Fruit fly (Drosophila melanogaster): Measurements from ENCODE around the gene CG13077.
A peak's percentile ranks its signal among the peaks of the same experiment; 100 is the strongest.

Gene CG13077

DNA sequence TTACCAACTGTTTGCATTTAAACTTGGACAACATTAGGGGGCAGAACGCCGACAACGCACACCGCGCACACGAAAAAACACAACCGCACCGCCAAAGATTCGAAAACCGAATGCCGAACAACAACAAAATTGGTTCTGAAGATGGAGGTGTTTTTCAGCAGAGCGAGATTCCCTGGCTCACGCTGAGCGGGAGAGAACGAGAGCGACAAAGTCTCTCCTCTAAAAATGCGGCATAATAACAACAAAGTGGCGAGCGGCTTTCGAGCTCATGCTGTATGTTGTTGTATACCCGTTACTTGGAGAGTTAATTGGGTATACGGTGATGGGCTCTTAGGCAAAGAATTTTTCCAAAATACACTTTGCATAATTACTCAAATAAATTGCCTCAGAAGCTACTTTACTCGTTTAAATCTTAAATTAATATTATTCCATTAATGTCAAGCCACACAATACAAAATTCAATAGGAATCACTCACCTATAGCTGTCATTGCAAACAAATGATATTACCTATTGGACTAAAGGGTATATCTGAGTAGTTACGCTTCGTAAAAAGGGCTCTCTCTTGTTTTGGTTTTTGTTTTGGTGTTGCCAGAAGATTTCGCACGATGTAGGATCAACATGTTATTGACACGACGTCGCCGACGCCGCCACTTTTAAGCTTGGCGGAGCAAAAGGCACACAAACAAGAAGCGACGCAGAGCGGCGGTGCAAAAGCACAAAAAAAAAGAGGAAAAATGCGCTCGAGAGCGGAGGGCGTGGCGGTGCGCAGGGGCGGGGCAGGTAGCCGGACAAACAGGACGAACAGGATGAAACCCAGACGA, 7.0 kb downstream of the CG13077 start:
- TF ChIP-seq Hr38 (GFP tag; optimal IDR thresholded peaks at IDR 0.05) (no peak), CG11902 (GFP tag; optimal IDR thresholded peaks at IDR 0.05) (peak; percentile 86), CG6792 (GFP tag; optimal IDR thresholded peaks at IDR 0.05) (peak; percentile 91), Sox14 (GFP tag; optimal IDR thresholded peaks at IDR 0.05) (peak; percentile 96), achi (GFP tag; optimal IDR thresholded peaks at IDR 0.05) (peak; percentile 91), CG11762 (GFP tag; optimal IDR thresholded peaks at IDR 0.05; ENCODE audit: insufficient read depth) (peak; percentile 87), Sox102F (GFP tag; optimal IDR thresholded peaks at IDR 0.05) (peak; percentile 94), dsx (GFP tag; optimal IDR thresholded peaks at IDR 0.05; ENCODE audit: poor library complexity, severe bottlenecking) (peak; percentile 97), Ets21C (GFP tag; optimal IDR thresholded peaks at IDR 0.05) (peak; percentile 88), Sox15 (GFP tag; optimal IDR thresholded peaks at IDR 0.05) (peak; percentile 84), Hr39 (GFP tag; optimal IDR thresholded peaks at IDR 0.05) (peak; percentile 94), fkh (GFP tag; optimal IDR thresholded peaks at IDR 0.05) (peak; percentile 59), CG34406 (GFP tag; optimal IDR thresholded peaks at IDR 0.05) (peak; percentile 87), lz (GFP tag; optimal IDR thresholded peaks at IDR 0.05) (peak; percentile 95), acj6 (GFP tag; optimal IDR thresholded peaks at IDR 0.05) (peak; percentile 94), esn (GFP tag; optimal IDR thresholded peaks at IDR 0.05) (peak; percentile 96), Eip93F (GFP tag; optimal IDR thresholded peaks at IDR 0.05) (peak; percentile 90), CG6276 (GFP tag; optimal IDR thresholded peaks at IDR 0.05) (peak; percentile 88), Eip75B (GFP tag; optimal IDR thresholded peaks at IDR 0.05) (peak; percentile 95), CG8119 (GFP tag; IDR thresholded peaks at IDR 0.05) (peak; percentile 95), CG4318 (GFP tag; optimal IDR thresholded peaks at IDR 0.05) (peak; percentile 93), CG1621 (tag; optimal IDR thresholded peaks at IDR 0.05) (peak; percentile 85), Met (GFP tag; optimal IDR thresholded peaks at IDR 0.05) (peak; percentile 97), CG10631 (GFP tag; optimal IDR thresholded peaks at IDR 0.05) (peak; percentile 93), Hr4 (GFP tag; optimal IDR thresholded peaks at IDR 0.05) (peak; percentile 93), topi (GFP tag; optimal IDR thresholded peaks at IDR 0.05) (peak; percentile 96), CG6163 (GFP tag; IDR thresholded peaks at IDR 0.05) (peak; percentile 74), CG32006 (GFP tag; optimal IDR thresholded peaks at IDR 0.05) (peak; percentile 97), dac (GFP tag; optimal IDR thresholded peaks at IDR 0.05) (peak; percentile 85), CG6854 (GFP tag; optimal IDR thresholded peaks at IDR 0.05) (peak; percentile 79), Smox (GFP tag; optimal IDR thresholded peaks at IDR 0.05) (peak; percentile 93), CG7368 (GFP tag; optimal IDR thresholded peaks at IDR 0.05) (peak; percentile 82), CG15336 (GFP tag; IDR thresholded peaks at IDR 0.05) (peak; percentile 88), net (GFP tag; optimal IDR thresholded peaks at IDR 0.05) (peak; percentile 86), Gug (GFP tag; IDR thresholded peaks at IDR 0.05) (peak; percentile 79), CG3919 (GFP tag; optimal IDR thresholded peaks at IDR 0.05) (peak; percentile 93), CG16779 (tag; optimal IDR thresholded peaks at IDR 0.05) (peak; percentile 86), fd59A (GFP tag; optimal IDR thresholded peaks at IDR 0.05) (peak; percentile 93), spab (GFP tag; optimal IDR thresholded peaks at IDR 0.05) (peak; percentile 90), Blimp-1 (GFP tag; optimal IDR thresholded peaks at IDR 0.05) (peak; percentile 81), salr (GFP tag; optimal IDR thresholded peaks at IDR 0.05) (peak; percentile 77 to 90), CG10669 (GFP tag; optimal IDR thresholded peaks at IDR 0.05) (peak; percentile 93), Ets96B (tag; optimal IDR thresholded peaks at IDR 0.05) (peak; percentile 94), Eip78C (GFP tag) (peak; percentile 98), CG9139 (GFP tag; optimal IDR thresholded peaks at IDR 0.05) (peak; percentile 84), cyc (GFP tag; optimal IDR thresholded peaks at IDR 0.05) (peak; percentile 91), pdm3 (GFP tag; optimal IDR thresholded peaks at IDR 0.05) (peak; percentile 96), CG8319 (GFP tag; optimal IDR thresholded peaks at IDR 0.05) (peak; percentile 76), CG3032 (tag; optimal IDR thresholded peaks at IDR 0.05) (peak; percentile 95), CG11294 (GFP tag; IDR thresholded peaks at IDR 0.05) (peak; percentile 52; the same call in 1 of the 2 replicates)

Data from whole organism, prepupa.